Fruit fly (Drosophila melanogaster) whole organism, embryonic: Measurements from ENCODE around the gene CG31141.
A peak's percentile ranks its signal among the peaks of the same experiment; 100 is the strongest.

Experiments used
- B-H2 ChIP-seq: fragments of 200-800 bp; sonication (Bioruptor generic); optimal IDR thresholded peaks from 2 replicates; lab custom pipeline; 2018; ENCODE audit warnings: missing biosample characterization, mild to moderate bottlenecking, missing genetic modification characterization
- Bgb ChIP-seq: fragments of 200-800 bp; sonication (Bioruptor generic); IDR thresholded peaks from 2 replicates; pipeline ENCODE4 v1.3.6; 2022; ENCODE audit warnings: missing biosample characterization, missing genetic modification characterization; ENCODE audit not compliant: partially characterized antibody
- CG1024 ChIP-seq: fragments of 200-800 bp; sonication (Bioruptor generic); IDR thresholded peaks from 2 replicates; pipeline ENCODE4 v1.3.6; 2022; ENCODE audit warnings: missing biosample characterization, missing genetic modification characterization
- CG12104 ChIP-seq: fragments of 200-800 bp; sonication (Bioruptor generic); optimal IDR thresholded peaks from 3 replicates; lab custom pipeline; 2016; ENCODE audit warnings: missing biosample characterization, missing genetic modification characterization
- CG12219 ChIP-seq: fragments of 200-800 bp; sonication (Bioruptor generic); optimal IDR thresholded peaks from 3 replicates; lab custom pipeline; 2018; ENCODE audit warnings: missing biosample characterization, mild to moderate bottlenecking, missing genetic modification characterization
- CG12299 ChIP-seq: fragments of 200-800 bp; sonication (Bioruptor generic); optimal IDR thresholded peaks from 2 replicates; lab custom pipeline; 2018; ENCODE audit warnings: missing biosample characterization, mild to moderate bottlenecking, missing genetic modification characterization
- CG13123 ChIP-seq: fragments of 200-800 bp; sonication (Bioruptor generic); optimal IDR thresholded peaks from 2 replicates; lab custom pipeline; 2016; ENCODE audit warnings: missing biosample characterization, missing genetic modification characterization
- CG13287 ChIP-seq: fragments of 200-800 bp; sonication (Bioruptor generic); IDR thresholded peaks from 2 replicates; pipeline ENCODE4 v1.3.6; 2022; ENCODE audit warnings: missing biosample characterization, missing genetic modification characterization; ENCODE audit not compliant: partially characterized antibody
- CG13424 ChIP-seq: fragments of 200-800 bp; sonication (Bioruptor generic); optimal IDR thresholded peaks from 2 replicates; lab custom pipeline; 2019; ENCODE audit warnings: missing biosample characterization, mild to moderate bottlenecking, missing genetic modification characterization, moderate library complexity
- CG14014 ChIP-seq: fragments of 200-800 bp; sonication (Bioruptor generic); IDR thresholded peaks from 2 replicates; pipeline ENCODE4 v1.3.6; 2022; ENCODE audit warnings: missing biosample characterization, missing genetic modification characterization
- CG14710 ChIP-seq: fragments of 200-800 bp; sonication (Bioruptor generic); optimal IDR thresholded peaks from 3 replicates; lab custom pipeline; 2019; ENCODE audit warnings: missing biosample characterization, mild to moderate bottlenecking, missing genetic modification characterization, moderate library complexity
- CG15011 ChIP-seq: fragments of 200-800 bp; sonication (Bioruptor generic); optimal IDR thresholded peaks from 3 replicates; lab custom pipeline; 2018; ENCODE audit warnings: missing biosample characterization, mild to moderate bottlenecking, missing genetic modification characterization
- CG15269 ChIP-seq: fragments of 200-800 bp; sonication (Bioruptor generic); optimal IDR thresholded peaks from 2 replicates; lab custom pipeline; 2018; ENCODE audit warnings: missing biosample characterization, mild to moderate bottlenecking, missing genetic modification characterization, moderate library complexity
- CG16813 ChIP-seq: fragments of 200-800 bp; sonication (Bioruptor generic); IDR thresholded peaks from 3 replicates; pipeline ENCODE4 v1.3.6; 2022; ENCODE audit warnings: missing biosample characterization, missing genetic modification characterization; ENCODE audit not compliant: partially characterized antibody
- CG17328 ChIP-seq: fragments of 200-800 bp; sonication (Bioruptor generic); IDR thresholded peaks from 2 replicates; pipeline ENCODE4 v1.3.6; 2022; ENCODE audit warnings: missing biosample characterization, missing genetic modification characterization
- CG2120 ChIP-seq: fragments of 200-800 bp; sonication (Bioruptor generic); optimal IDR thresholded peaks from 3 replicates; lab custom pipeline; 2016; ENCODE audit warnings: missing biosample characterization, missing genetic modification characterization
- CG2889 ChIP-seq: fragments of 200-800 bp; sonication (Bioruptor generic); IDR thresholded peaks from 3 replicates; pipeline ENCODE4 v1.3.6; 2022; ENCODE audit warnings: missing biosample characterization, missing genetic modification characterization
- CG3281 ChIP-seq: fragments of 200-800 bp; sonication (Bioruptor generic); optimal IDR thresholded peaks from 3 replicates; lab custom pipeline; 2017; ENCODE audit warnings: missing biosample characterization, mild to moderate bottlenecking, missing genetic modification characterization
- CG3407 ChIP-seq: fragments of 200-800 bp; sonication (Bioruptor generic); optimal IDR thresholded peaks from 2 replicates; lab custom pipeline; 2018; ENCODE audit warnings: missing biosample characterization, mild to moderate bottlenecking, missing genetic modification characterization
- CG3838 ChIP-seq: fragments of 200-800 bp; sonication (Bioruptor generic); optimal IDR thresholded peaks from 3 replicates; lab custom pipeline; 2016; ENCODE audit warnings: missing biosample characterization, missing genetic modification characterization
- CG4707 ChIP-seq: fragments of 200-800 bp; sonication (Bioruptor generic); optimal IDR thresholded peaks from 2 replicates; lab custom pipeline; 2018; ENCODE audit warnings: missing biosample characterization, mild to moderate bottlenecking, missing genetic modification characterization, moderate library complexity
- CG4854 ChIP-seq: fragments of 200-800 bp; sonication (Bioruptor generic); optimal IDR thresholded peaks from 2 replicates; lab custom pipeline; 2016; ENCODE audit warnings: missing biosample characterization, missing genetic modification characterization, inconsistent platforms
- CG8290 ChIP-seq, 3 experiments: fragments of 200-800 bp; sonication (Bioruptor generic); optimal IDR thresholded peaks; 2 replicates each; lab custom pipeline; 2016 to 2019; ENCODE audit warnings: missing biosample characterization in 3 of 3, missing genetic modification characterization in 3 of 3, mild to moderate bottlenecking in 2 of 3, moderate library complexity in 1 of 3
- CG9932 ChIP-seq: fragments of 200-800 bp; sonication (Bioruptor generic); IDR thresholded peaks from 2 replicates; pipeline ENCODE4 v1.3.6; 2022; ENCODE audit warnings: missing biosample characterization, missing genetic modification characterization
- E2f1 ChIP-seq: fragments of 200-800 bp; sonication (Bioruptor generic); IDR thresholded peaks from 2 replicates; pipeline ENCODE4 v1.3.6; 2022; ENCODE audit warnings: missing biosample characterization, missing genetic modification characterization
- Hr39 ChIP-seq: fragments of >200 bp; optimal IDR thresholded peaks from 2 replicates; lab custom pipeline; 2017
- MESR4 ChIP-seq: fragments of 200-800 bp; sonication (Bioruptor generic); optimal IDR thresholded peaks from 2 replicates; lab custom pipeline; 2018; ENCODE audit warnings: missing biosample characterization, mild to moderate bottlenecking, missing genetic modification characterization, moderate library complexity
- Mad ChIP-seq: fragments of 200-800 bp; sonication (Bioruptor generic); optimal IDR thresholded peaks from 2 replicates; lab custom pipeline; 2016; ENCODE audit warnings: missing biosample characterization, missing genetic modification characterization
- Neu2 ChIP-seq: fragments of 200-800 bp; sonication (Bioruptor generic); optimal IDR thresholded peaks from 3 replicates; lab custom pipeline; 2016; ENCODE audit warnings: missing biosample characterization, missing genetic modification characterization, borderline replicate concordance
- Nf-YA ChIP-seq: fragments of 200-800 bp; sonication (Bioruptor generic); IDR thresholded peaks from 2 replicates; pipeline ENCODE4 v1.3.6; 2022; ENCODE audit warnings: missing biosample characterization, missing genetic modification characterization
- PHDP ChIP-seq: fragments of 200-800 bp; sonication (Bioruptor generic); optimal IDR thresholded peaks from 3 replicates; lab custom pipeline; 2018; ENCODE audit warnings: missing biosample characterization, mild to moderate bottlenecking, missing genetic modification characterization, moderate library complexity
- Ptx1 ChIP-seq: fragments of 200-800 bp; sonication (Bioruptor generic); IDR thresholded peaks from 2 replicates; pipeline ENCODE4 v1.3.6; 2022; ENCODE audit warnings: missing biosample characterization, missing genetic modification characterization
- Sry-β ChIP-seq: fragments of 200-800 bp; sonication (Bioruptor generic); optimal IDR thresholded peaks from 2 replicates; lab custom pipeline; 2018; ENCODE audit warnings: missing biosample characterization, mild to moderate bottlenecking, missing genetic modification characterization, moderate library complexity
- Tbp ChIP-seq: fragments of >200 bp; optimal IDR thresholded peaks from 2 replicates; lab custom pipeline; 2018; ENCODE audit warnings: missing biosample characterization, missing genetic modification characterization
- amos ChIP-seq: fragments of 200-800 bp; sonication (Bioruptor generic); IDR thresholded peaks from 2 replicates; pipeline ENCODE4 v1.3.6; 2022; ENCODE audit warnings: missing biosample characterization, missing genetic modification characterization; ENCODE audit not compliant: partially characterized antibody
- aop ChIP-seq: fragments of 200-800 bp; sonication (Bioruptor generic); IDR thresholded peaks from 2 replicates; pipeline ENCODE4 v1.3.6; 2022; ENCODE audit warnings: missing biosample characterization, missing genetic modification characterization
- ase ChIP-seq: fragments of 200-800 bp; sonication (Bioruptor generic); IDR thresholded peaks from 3 replicates; pipeline ENCODE4 v1.3.6; 2022; ENCODE audit warnings: missing biosample characterization, missing genetic modification characterization
- br ChIP-seq: fragments of >200 bp; optimal IDR thresholded peaks from 2 replicates; lab custom pipeline; 2017
- cas ChIP-seq: fragments of 200-800 bp; sonication (Bioruptor generic); IDR thresholded peaks from 2 replicates; pipeline ENCODE4 v1.3.6; 2022; ENCODE audit warnings: missing biosample characterization, missing genetic modification characterization
- corto ChIP-seq: fragments of 200-800 bp; sonication (Bioruptor generic); optimal IDR thresholded peaks from 2 replicates; lab custom pipeline; 2016; ENCODE audit warnings: missing biosample characterization, mild to moderate bottlenecking, missing genetic modification characterization, moderate library complexity
- klu ChIP-seq: fragments of 200-800 bp; sonication (Bioruptor generic); IDR thresholded peaks from 2 replicates; pipeline ENCODE4 v1.3.6; 2022; ENCODE audit warnings: missing biosample characterization, missing genetic modification characterization
- nerfin-1 ChIP-seq: fragments of 200-800 bp; sonication (Bioruptor generic); optimal IDR thresholded peaks from 3 replicates; lab custom pipeline; 2019; ENCODE audit warnings: missing biosample characterization, mild to moderate bottlenecking, missing genetic modification characterization, moderate library complexity
- nerfin-2 ChIP-seq: fragments of 200-800 bp; sonication (Bioruptor generic); IDR thresholded peaks from 2 replicates; pipeline ENCODE4 v1.3.6; 2022; ENCODE audit warnings: missing biosample characterization, missing genetic modification characterization; ENCODE audit not compliant: partially characterized antibody
- p53 ChIP-seq: fragments of 200-800 bp; sonication (Bioruptor generic); optimal IDR thresholded peaks from 2 replicates; lab custom pipeline; 2016; ENCODE audit warnings: missing biosample characterization, missing genetic modification characterization
- pb ChIP-seq: fragments of 200-800 bp; sonication (Bioruptor generic); optimal IDR thresholded peaks from 3 replicates; lab custom pipeline; 2016; ENCODE audit warnings: missing biosample characterization, missing genetic modification characterization
- ro ChIP-seq: fragments of 200-800 bp; sonication (Bioruptor generic); IDR thresholded peaks from 2 replicates; pipeline ENCODE4 v1.3.6; 2022; ENCODE audit warnings: missing biosample characterization, missing genetic modification characterization
- scrt ChIP-seq: fragments of 200-800 bp; sonication (Bioruptor generic); optimal IDR thresholded peaks from 2 replicates; lab custom pipeline; 2018; ENCODE audit warnings: missing biosample characterization, mild to moderate bottlenecking, missing genetic modification characterization, moderate library complexity
- sisA ChIP-seq: fragments of 200-800 bp; sonication (Bioruptor generic); IDR thresholded peaks from 2 replicates; pipeline ENCODE4 v1.3.6; 2022; ENCODE audit warnings: missing biosample characterization, missing genetic modification characterization
- stc ChIP-seq: fragments of 200-800 bp; sonication (Bioruptor generic); IDR thresholded peaks from 2 replicates; pipeline ENCODE4 v1.3.6; 2022; ENCODE audit warnings: missing biosample characterization, missing genetic modification characterization
- twi ChIP-seq: fragments of 200-800 bp; optimal IDR thresholded peaks from 2 replicates; lab custom pipeline; 2019; ENCODE audit warnings: missing biosample characterization, mild to moderate bottlenecking, missing genetic modification characterization, moderate library complexity
- unpg ChIP-seq: fragments of 200-800 bp; sonication (Bioruptor generic); optimal IDR thresholded peaks from 3 replicates; lab custom pipeline; 2018; ENCODE audit warnings: missing biosample characterization, mild to moderate bottlenecking, missing genetic modification characterization, moderate library complexity

The CG31141 gene

DNA sequence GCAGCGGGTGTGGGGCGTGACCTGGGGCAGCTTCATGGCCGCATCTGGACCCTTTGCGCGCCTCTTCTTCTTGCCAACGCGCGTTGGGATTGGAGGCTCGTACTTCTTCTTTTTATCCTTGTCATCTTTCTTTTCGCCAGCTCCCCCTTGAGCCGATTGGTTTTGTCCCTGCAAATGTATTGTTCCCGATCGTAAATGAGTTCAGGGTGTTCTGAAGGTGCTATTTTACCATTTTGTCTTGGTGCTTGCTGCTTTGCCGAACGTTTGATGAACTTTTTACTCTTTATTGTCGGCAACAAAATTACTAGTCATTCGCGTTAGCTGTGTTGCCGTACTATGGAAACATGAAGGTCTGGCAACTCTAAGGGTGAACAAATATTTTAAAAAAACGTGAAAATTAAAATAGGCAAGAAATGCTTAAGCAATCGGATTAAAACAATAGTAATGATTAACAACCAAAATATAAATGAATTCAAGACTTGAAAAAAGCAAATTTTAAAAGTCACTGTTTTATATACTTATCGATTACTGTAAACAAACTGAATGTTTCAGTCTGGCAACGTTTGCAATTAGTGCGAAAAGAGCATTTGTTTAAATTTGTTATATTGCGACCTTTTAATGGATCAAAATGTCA, 8.1 kb downstream of the CG31141 start, which contains the start of the genes Rpt2 and CG13599 (continued):
- no peak for TF ChIP-seq p53 (GFP tag; lab: Kevin White, UChicago)
- TF ChIP-seq twi (tag; lab: Kevin White, UChicago) = no peak
- TF ChIP-seq CG4707 = no peak
- peak; percentile 15 for TF ChIP-seq PHDP
- TF ChIP-seq CG3838 (GFP tag; lab: Kevin White, UChicago) = no peak
- no peak for TF ChIP-seq Nf-YA
- no peak for TF ChIP-seq E2f1
- TF ChIP-seq CG2120 (GFP tag; lab: Kevin White, UChicago) = peak; percentile 44
- TF ChIP-seq nerfin-1 (tag; lab: Kevin White, UChicago) = peak; percentile 5
- no peak for TF ChIP-seq CG2889
- no peak for TF ChIP-seq CG14014 (GFP tag; lab: Robert Waterston, UW)
- TF ChIP-seq scrt (GFP tag; lab: Kevin White, UChicago) = no peak
- peak; percentile 84 for TF ChIP-seq CG14710 (tag; lab: Kevin White, UChicago)
- no peak for TF ChIP-seq cas (GFP tag; lab: Robert Waterston, UW)
- no peak for TF ChIP-seq stc
- peak; percentile 32; the same call in 1 of the 2 replicates for TF ChIP-seq amos (GFP tag; lab: Robert Waterston, UW)
- TF ChIP-seq CG13287 (GFP tag; lab: Robert Waterston, UW) = peak; percentile 70; the same call in 1 of the 2 replicates
- TF ChIP-seq CG3407 (GFP tag; lab: Kevin White, UChicago) = no peak
- TF ChIP-seq CG16813 (GFP tag; lab: Robert Waterston, UW) = peak; percentile 59
- no peak for TF ChIP-seq ase (GFP tag; lab: Robert Waterston, UW)
- TF ChIP-seq CG15011 (GFP tag; lab: Kevin White, UChicago) = no peak
- TF ChIP-seq nerfin-2 = no peak; the same call in 1 of the 2 replicates
- TF ChIP-seq CG1024 (GFP tag; lab: Robert Waterston, UW) = no peak
- TF ChIP-seq CG12299 (tag; lab: Kevin White, UChicago) = peak; percentile 41
- peak; percentile 14 for TF ChIP-seq Mad (GFP tag; lab: Kevin White, UChicago)
- no peak for TF ChIP-seq Hr39 (lab: Kevin White, UChicago)
- no peak for TF ChIP-seq CG15269 (tag; lab: Kevin White, UChicago)
- TF ChIP-seq CG17328 = no peak
- TF ChIP-seq CG13123 = no peak
- no peak for TF ChIP-seq CG9932
- TF ChIP-seq pb (GFP tag; lab: Kevin White, UChicago) = no peak
- no peak for TF ChIP-seq klu (GFP tag; lab: Robert Waterston, UW)
- TF ChIP-seq aop (GFP tag; lab: Robert Waterston, UW) = no peak
- TF ChIP-seq CG12219 (GFP tag; lab: Kevin White, UChicago) = no peak
- no peak for TF ChIP-seq Ptx1 (GFP tag; lab: Robert Waterston, UW)
- peak; percentile 57 for TF ChIP-seq B-H2
- no peak for TF ChIP-seq CG12104 (GFP tag; lab: Kevin White, UChicago)
- no peak for TF ChIP-seq unpg (GFP tag; lab: Kevin White, UChicago)
- TF ChIP-seq Sry-β (GFP tag; lab: Kevin White, UChicago) = no peak
- no peak for TF ChIP-seq sisA (GFP tag; lab: Robert Waterston, UW)
- TF ChIP-seq ro (GFP tag; lab: Robert Waterston, UW) = no peak
- no peak for TF ChIP-seq br (lab: Kevin White, UChicago)
- TF ChIP-seq corto = no peak
- TF ChIP-seq Bgb (GFP tag; lab: Robert Waterston, UW) = no peak; the same call in 1 of the 2 replicates
- no peak for TF ChIP-seq Tbp (GFP tag; lab: Kevin White, UChicago)
- TF ChIP-seq Neu2 (GFP tag; lab: Kevin White, UChicago) = no peak
- TF ChIP-seq CG13424 (tag; lab: Kevin White, UChicago) = peak; percentile 33
- TF ChIP-seq MESR4 (GFP tag; lab: Kevin White, UChicago) = peak; percentile 81
- no peak for TF ChIP-seq CG8290 (GFP tag; optimal IDR thresholded peaks at IDR 0.05; lab: Kevin White, UChicago)
- no peak for TF ChIP-seq CG8290 (tag; optimal IDR thresholded peaks at IDR 0.05; lab: Kevin White, UChicago)
- TF ChIP-seq CG4854 (GFP tag; lab: Kevin White, UChicago) = no peak
- no peak for TF ChIP-seq CG3281 (GFP tag; lab: Kevin White, UChicago)
